Fruit fly (Drosophila melanogaster) whole organism, embryonic: Measurements from ENCODE around the gene sro.

Source experiments
- Atf6 ChIP-seq: fragments of 200-800 bp; sonication (Bioruptor generic); IDR thresholded peaks from 2 replicates; pipeline ENCODE4 v1.3.6; 2022; ENCODE audit warnings: missing biosample characterization, missing genetic modification characterization
- C15 ChIP-seq: fragments of 200-800 bp; sonication (Bioruptor generic); IDR thresholded peaks from 3 replicates; pipeline ENCODE4 v1.3.6; 2022; ENCODE audit warnings: missing biosample characterization, missing genetic modification characterization
- CG10267 ChIP-seq: fragments of 200-800 bp; sonication (Bioruptor generic); optimal IDR thresholded peaks from 2 replicates; lab custom pipeline; 2018; ENCODE audit warnings: missing biosample characterization, mild to moderate bottlenecking, missing genetic modification characterization, moderate library complexity
- CG10321 ChIP-seq: fragments of 200-800 bp; sonication (Bioruptor generic); IDR thresholded peaks from 2 replicates; pipeline ENCODE4 v1.3.6; 2022; ENCODE audit warnings: missing biosample characterization, missing genetic modification characterization
- CG11723 ChIP-seq: fragments of 200-800 bp; sonication (Bioruptor generic); optimal IDR thresholded peaks from 2 replicates; lab custom pipeline; 2017; ENCODE audit warnings: missing biosample characterization, mild to moderate bottlenecking, missing genetic modification characterization
- CG12391 ChIP-seq: fragments of 200-800 bp; sonication (Bioruptor generic); optimal IDR thresholded peaks from 3 replicates; lab custom pipeline; 2018; ENCODE audit warnings: missing biosample characterization, mild to moderate bottlenecking, missing genetic modification characterization, moderate library complexity
- CG12659 ChIP-seq: fragments of 200-800 bp; sonication (Bioruptor generic); optimal IDR thresholded peaks from 3 replicates; lab custom pipeline; 2017; ENCODE audit warnings: mild to moderate bottlenecking, missing biosample characterization, missing genetic modification reagents, missing genetic modification characterization
- CG14014 ChIP-seq: fragments of 200-800 bp; sonication (Bioruptor generic); IDR thresholded peaks from 2 replicates; pipeline ENCODE4 v1.3.6; 2022; ENCODE audit warnings: missing biosample characterization, missing genetic modification characterization
- CG15514 ChIP-seq: fragments of 200-800 bp; sonication (Bioruptor generic); optimal IDR thresholded peaks from 3 replicates; lab custom pipeline; 2017; ENCODE audit warnings: missing biosample characterization, missing genetic modification characterization, mild to moderate bottlenecking, moderate library complexity, missing genetic modification reagents
- CG15696 ChIP-seq: fragments of 200-800 bp; sonication (Bioruptor generic); optimal IDR thresholded peaks from 2 replicates; lab custom pipeline; 2019; ENCODE audit warnings: missing biosample characterization, mild to moderate bottlenecking, missing genetic modification characterization, moderate library complexity
- CG1602 ChIP-seq: fragments of 200-800 bp; sonication (Bioruptor generic); optimal IDR thresholded peaks from 3 replicates; lab custom pipeline; 2016; ENCODE audit warnings: missing biosample characterization, missing genetic modification characterization
- CG17186 ChIP-seq: fragments of 200-800 bp; sonication (Bioruptor generic); optimal IDR thresholded peaks from 3 replicates; lab custom pipeline; 2017; ENCODE audit warnings: missing biosample characterization, missing genetic modification reagents, missing genetic modification characterization
- CG1832 ChIP-seq: fragments of 200-800 bp; sonication (Bioruptor generic); optimal IDR thresholded peaks from 2 replicates; lab custom pipeline; 2017; ENCODE audit warnings: missing biosample characterization, mild to moderate bottlenecking, missing genetic modification characterization, inconsistent platforms
- CG2120 ChIP-seq: fragments of 200-800 bp; sonication (Bioruptor generic); optimal IDR thresholded peaks from 3 replicates; lab custom pipeline; 2016; ENCODE audit warnings: missing biosample characterization, missing genetic modification characterization
- CG33557 ChIP-seq: fragments of 200-800 bp; sonication (Bioruptor generic); optimal IDR thresholded peaks from 2 replicates; lab custom pipeline; 2019; ENCODE audit warnings: missing biosample characterization, mild to moderate bottlenecking, missing genetic modification characterization, moderate library complexity
- CG5245 ChIP-seq: fragments of 200-800 bp; sonication (Bioruptor generic); optimal IDR thresholded peaks from 3 replicates; lab custom pipeline; 2016; ENCODE audit warnings: missing biosample characterization, missing genetic modification characterization
- CG5953 ChIP-seq: fragments of 200-800 bp; sonication (Bioruptor generic); IDR thresholded peaks from 2 replicates; pipeline ENCODE4 v1.3.6; 2022; ENCODE audit warnings: missing biosample characterization, missing genetic modification characterization
- CG7357 ChIP-seq: fragments of 200-800 bp; sonication (Bioruptor generic); IDR thresholded peaks from 3 replicates; pipeline ENCODE4 v1.3.6; 2022; ENCODE audit warnings: missing biosample characterization, missing genetic modification characterization
- CG9727 ChIP-seq: fragments of 200-800 bp; sonication (Bioruptor generic); optimal IDR thresholded peaks from 3 replicates; lab custom pipeline; 2017; ENCODE audit warnings: missing biosample characterization, mild to moderate bottlenecking, missing genetic modification characterization
- Dp ChIP-seq: fragments of 200-800 bp; sonication (Bioruptor generic); optimal IDR thresholded peaks from 2 replicates; lab custom pipeline; 2018; ENCODE audit warnings: missing biosample characterization, mild to moderate bottlenecking, missing genetic modification characterization, moderate library complexity
- Elba2 ChIP-seq: fragments of 200-800 bp; sonication (Bioruptor generic); optimal IDR thresholded peaks from 3 replicates; lab custom pipeline; 2016; ENCODE audit warnings: missing biosample characterization, missing genetic modification characterization
- Fer1 ChIP-seq: fragments of 200-800 bp; sonication (Bioruptor generic); optimal IDR thresholded peaks from 2 replicates; lab custom pipeline; 2017; ENCODE audit warnings: missing biosample characterization, mild to moderate bottlenecking, missing genetic modification characterization
- Hand ChIP-seq: fragments of 200-800 bp; sonication (Bioruptor generic); optimal IDR thresholded peaks from 2 replicates; lab custom pipeline; 2017; ENCODE audit warnings: mild to moderate bottlenecking, missing biosample characterization, missing genetic modification reagents, missing genetic modification characterization
- Hmx ChIP-seq: fragments of 200-800 bp; sonication (Bioruptor generic); optimal IDR thresholded peaks from 2 replicates; lab custom pipeline; 2016; ENCODE audit warnings: missing biosample characterization, missing genetic modification characterization
- Lpt ChIP-seq: fragments of >200 bp; optimal IDR thresholded peaks from 2 replicates; lab custom pipeline; 2018; ENCODE audit warnings: missing biosample characterization, missing genetic modification characterization
- Myb ChIP-seq: fragments of 200-800 bp; sonication (Bioruptor generic); optimal IDR thresholded peaks from 2 replicates; lab custom pipeline; 2016; ENCODE audit warnings: missing biosample characterization, missing genetic modification characterization
- Nf-YB ChIP-seq: fragments of 200-800 bp; sonication (Bioruptor generic); optimal IDR thresholded peaks from 3 replicates; lab custom pipeline; 2019; ENCODE audit warnings: missing biosample characterization, mild to moderate bottlenecking, missing genetic modification characterization, moderate library complexity
- Optix ChIP-seq: fragments of 200-800 bp; sonication (Bioruptor generic); IDR thresholded peaks from 3 replicates; pipeline ENCODE4 v1.3.6; 2022; ENCODE audit warnings: missing biosample characterization, missing genetic modification characterization
- Ssrp ChIP-seq: fragments of 200-800 bp; sonication (Bioruptor generic); optimal IDR thresholded peaks from 2 replicates; lab custom pipeline; 2018; ENCODE audit warnings: missing biosample characterization, mild to moderate bottlenecking, missing genetic modification characterization, moderate library complexity
- Xrp1 ChIP-seq: fragments of 200-800 bp; sonication (Bioruptor generic); IDR thresholded peaks from 2 replicates; pipeline ENCODE4 v1.3.6; 2022; ENCODE audit warnings: missing biosample characterization, missing genetic modification characterization
- ab ChIP-seq: fragments of 200-800 bp; sonication (Bioruptor generic); optimal IDR thresholded peaks from 2 replicates; lab custom pipeline; 2016; ENCODE audit warnings: missing biosample characterization, missing genetic modification characterization
- ato ChIP-seq: fragments of 200-800 bp; sonication (Bioruptor generic); IDR thresholded peaks from 2 replicates; pipeline ENCODE4 v1.3.6; 2022; ENCODE audit warnings: missing biosample characterization, missing genetic modification characterization; ENCODE audit not compliant: partially characterized antibody
- bab2 ChIP-seq: fragments of 200-800 bp; sonication (Bioruptor generic); optimal IDR thresholded peaks from 2 replicates; lab custom pipeline; 2016; ENCODE audit warnings: missing biosample characterization, missing genetic modification characterization
- dpn ChIP-seq, 2 experiments: fragments of 200-800 bp; sonication (Bioruptor generic); optimal IDR thresholded peaks; 3 replicates each; lab custom pipeline; 2016; ENCODE audit warnings: missing biosample characterization in 2 of 2, missing genetic modification characterization in 2 of 2
- exex ChIP-seq: fragments of 200-800 bp; sonication (Bioruptor generic); optimal IDR thresholded peaks from 4 replicates; lab custom pipeline; 2018; ENCODE audit warnings: missing biosample characterization, mild to moderate bottlenecking, missing genetic modification characterization, moderate library complexity
- fd64A ChIP-seq: fragments of 200-800 bp; sonication (Bioruptor generic); optimal IDR thresholded peaks from 3 replicates; lab custom pipeline; 2018; ENCODE audit warnings: missing biosample characterization, mild to moderate bottlenecking, missing genetic modification characterization
- h ChIP-seq: fragments of >200 bp; optimal IDR thresholded peaks from 2 replicates; lab custom pipeline; 2017
- hbn ChIP-seq: fragments of 200-800 bp; sonication (Bioruptor generic); IDR thresholded peaks from 2 replicates; pipeline ENCODE4 v1.3.6; 2022; ENCODE audit warnings: missing biosample characterization, missing genetic modification characterization; ENCODE audit not compliant: partially characterized antibody
- lbe ChIP-seq: fragments of 200-800 bp; sonication (Bioruptor generic); optimal IDR thresholded peaks from 2 replicates; lab custom pipeline; 2016; ENCODE audit warnings: missing biosample characterization, mild to moderate bottlenecking, missing genetic modification characterization
- lola ChIP-seq, 3 experiments: fragments of >200 bp in 2 of 3; fragments of 200-800 bp in 1 of 3; sonication (Bioruptor generic) in 1 of 3; optimal IDR thresholded peaks; 2 replicates each; lab custom pipeline; 2017 to 2019; ENCODE audit warnings: missing biosample characterization in 3 of 3, missing genetic modification characterization in 3 of 3, mild to moderate bottlenecking in 1 of 3, moderate library complexity in 1 of 3
- pb ChIP-seq: fragments of 200-800 bp; sonication (Bioruptor generic); optimal IDR thresholded peaks from 3 replicates; lab custom pipeline; 2016; ENCODE audit warnings: missing biosample characterization, missing genetic modification characterization
- ro ChIP-seq: fragments of 200-800 bp; sonication (Bioruptor generic); IDR thresholded peaks from 2 replicates; pipeline ENCODE4 v1.3.6; 2022; ENCODE audit warnings: missing biosample characterization, missing genetic modification characterization
- trem ChIP-seq: fragments of 200-800 bp; optimal IDR thresholded peaks from 3 replicates; lab custom pipeline; 2019; ENCODE audit warnings: missing biosample characterization, mild to moderate bottlenecking, missing genetic modification characterization, moderate library complexity
- ttk ChIP-seq: fragments of 200-800 bp; sonication (Bioruptor generic); IDR thresholded peaks from 2 replicates; pipeline ENCODE4 v2.1.2; 2022; ENCODE audit warnings: missing biosample characterization, missing genetic modification characterization
- vvl ChIP-seq: fragments of 200-800 bp; sonication (Bioruptor generic); IDR thresholded peaks from 2 replicates; pipeline ENCODE4 v1.3.6; 2022; ENCODE audit warnings: missing biosample characterization, missing genetic modification characterization
- zfh1 ChIP-seq: fragments of 200-800 bp; sonication (Bioruptor generic); IDR thresholded peaks from 3 replicates; pipeline ENCODE4 v1.3.6; 2022; ENCODE audit warnings: missing biosample characterization, missing genetic modification characterization
- zfh2 ChIP-seq: fragments of 200-800 bp; sonication (Bioruptor generic); optimal IDR thresholded peaks from 2 replicates; lab custom pipeline; 2016; ENCODE audit warnings: missing biosample characterization, missing genetic modification characterization

Gene sro

DNA sequence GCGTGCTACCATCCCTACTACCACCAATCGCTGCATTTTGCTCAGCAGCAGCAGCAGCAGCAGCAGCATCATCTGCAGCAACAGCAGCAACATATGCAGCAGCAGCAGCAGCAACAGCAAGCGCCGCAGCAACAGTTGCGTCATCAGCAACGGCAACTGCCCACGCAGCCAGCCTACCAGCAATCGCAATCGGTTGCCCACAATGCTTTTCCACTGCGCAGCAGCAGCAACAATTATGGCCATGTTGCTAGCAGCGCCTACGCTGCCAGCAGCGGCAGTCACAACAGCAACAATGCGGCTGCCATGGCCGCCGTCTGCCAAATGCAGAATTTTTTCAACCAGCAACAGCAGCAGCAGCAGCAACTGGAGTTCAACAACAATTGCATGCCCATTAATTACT lies 4.2 kb upstream of the sro start (continued):
- TF ChIP-seq CG7357 (GFP tag; lab: Robert Waterston, UW), result 0 out of 3 replicates have a peak, but pooled peaks have one; percentile 10
- no peak for TF ChIP-seq exex (tag; lab: Kevin White, UChicago)
- TF ChIP-seq CG2120 (GFP tag; lab: Kevin White, UChicago), result no peak
- 0 out of 2 replicates have a peak, but pooled peaks have one; percentile 30 for TF ChIP-seq vvl (GFP tag; lab: Robert Waterston, UW)
- no peak for TF ChIP-seq Dp (GFP tag; lab: Kevin White, UChicago)
- TF ChIP-seq C15, result no peak
- TF ChIP-seq Optix, result no peak
- TF ChIP-seq Hmx (GFP tag; lab: Kevin White, UChicago), result no peak
- TF ChIP-seq CG5953 (GFP tag; lab: Robert Waterston, UW), result no peak
- TF ChIP-seq pb (GFP tag; lab: Kevin White, UChicago), result no peak
- TF ChIP-seq CG15514 (GFP tag; lab: Kevin White, UChicago), result no peak
- TF ChIP-seq ato (GFP tag; lab: Robert Waterston, UW), result no peak
- TF ChIP-seq, all 482 proteins: peak for 5

DNA sequence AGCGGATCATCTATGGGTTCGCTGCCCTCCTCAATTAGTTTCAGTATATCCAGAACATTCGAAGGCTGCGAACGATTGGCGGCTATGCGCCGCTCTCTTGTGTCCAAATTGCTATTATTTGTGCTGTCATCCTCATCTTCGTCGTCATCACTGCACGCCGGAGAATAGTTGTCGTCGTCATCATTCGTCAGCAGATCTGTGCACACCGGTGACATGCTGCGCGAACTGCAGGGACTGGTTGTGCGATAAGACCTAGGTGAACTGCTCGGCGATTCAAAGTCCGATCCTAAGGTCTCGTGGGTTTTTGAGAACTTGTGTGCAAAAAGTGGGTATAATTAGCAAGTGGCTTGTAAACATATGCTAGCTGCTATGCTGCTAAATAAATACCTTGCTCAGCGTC lies 2.8 kb downstream of the sro start:
- TF ChIP-seq ro (GFP tag; lab: Robert Waterston, UW) (no peak), CG33557 (no peak), h (lab: Kevin White, UChicago) (no peak), lola (GFP tag; optimal IDR thresholded peaks at IDR 0.05; lab: Kevin White, UChicago) (no peak), Myb (GFP tag; lab: Kevin White, UChicago) (no peak), CG1602 (no peak), Lpt (GFP tag; lab: Kevin White, UChicago) (no peak), CG10321 (GFP tag; lab: Robert Waterston, UW) (no peak), lbe (GFP tag; lab: Kevin White, UChicago) (no peak), Elba2 (GFP tag; lab: Kevin White, UChicago) (no peak), CG17186 (GFP tag; lab: Kevin White, UChicago) (no peak), CG12391 (tag; lab: Kevin White, UChicago) (no peak), Xrp1 (GFP tag; lab: Robert Waterston, UW) (no peak), CG11723 (GFP tag; lab: Kevin White, UChicago) (no peak), fd64A (GFP tag; lab: Kevin White, UChicago) (no peak), Atf6 (no peak), Hand (GFP tag; lab: Kevin White, UChicago) (no peak)

DNA sequence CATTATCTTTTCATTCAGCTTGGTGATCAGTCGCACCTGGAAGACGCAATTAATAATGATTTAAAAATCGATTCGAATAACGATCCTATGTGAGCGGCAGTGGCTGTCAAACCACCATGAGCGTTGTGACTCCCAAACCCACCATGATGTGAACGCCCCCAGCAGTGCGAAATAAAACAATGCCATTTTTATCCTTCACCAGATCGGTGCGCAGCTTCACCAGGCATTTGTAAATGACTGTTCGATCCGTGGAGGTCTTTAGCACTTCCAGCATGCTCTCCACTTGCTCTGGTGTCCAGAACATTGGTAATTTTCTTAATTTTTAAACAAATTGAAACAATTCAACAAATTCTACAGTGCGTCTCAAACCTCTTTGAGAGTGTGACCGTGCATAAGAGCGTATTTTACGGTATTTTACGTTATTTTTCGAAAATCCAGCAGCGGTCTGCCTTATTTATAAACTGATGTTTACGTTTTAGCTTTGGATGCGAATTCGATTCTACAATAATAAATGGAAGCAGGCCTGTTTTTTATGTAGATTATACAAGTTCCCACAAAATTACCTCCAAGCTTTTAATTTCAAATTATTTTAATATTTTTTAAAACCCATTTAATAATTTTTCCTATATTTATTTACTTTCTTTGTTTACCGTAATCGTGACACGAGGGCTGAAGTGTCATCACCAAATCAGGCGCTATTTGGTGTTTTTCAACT lies 4.7 kb downstream of the sro start, which contains the start of the genes Rnb and Drice:
Gene Rnb (minus strand): TSS at position 389 of the 715 bp plus-strand sequence.
Gene Drice (plus strand): TSS at position 693 of the 715 bp plus-strand sequence.
- TF ChIP-seq CG9727 (GFP tag; lab: Kevin White, UChicago) (peak; percentile 77), zfh1 (GFP tag; lab: Robert Waterston, UW) (0 out of 3 replicates have a peak, but pooled peaks have one; percentile 36), ab (no peak), dpn (GFP tag; optimal IDR thresholded peaks at IDR 0.05; lab: Kevin White, UChicago) (peak in 1 of 2 experiments; percentile 33), CG14014 (peak; percentile 48; the same call in 1 of the 2 replicates), CG33557 (peak; percentile 58), CG5245 (GFP tag; lab: Kevin White, UChicago) (peak; percentile 6), CG12659 (GFP tag; lab: Kevin White, UChicago) (peak; percentile 73), CG10267 (peak; percentile 57), ttk (GFP tag; lab: Robert Waterston, UW) (peak; percentile 10; the same call in 1 of the 2 replicates), Nf-YB (GFP tag; lab: Kevin White, UChicago) (no peak), trem (tag; lab: Kevin White, UChicago) (peak; percentile 45), CG5953 (GFP tag; lab: Robert Waterston, UW) (0 out of 2 replicates have a peak, but pooled peaks have one; percentile 6), Ssrp (tag; lab: Kevin White, UChicago) (peak; percentile 18), CG1832 (no peak), zfh2 (GFP tag; lab: Kevin White, UChicago) (peak; percentile 18), hbn (peak; percentile 65), bab2 (GFP tag; lab: Kevin White, UChicago) (peak; percentile 18), Fer1 (GFP tag; lab: Kevin White, UChicago) (peak; percentile 36), CG15696 (tag; lab: Kevin White, UChicago) (peak; percentile 84)
